Worm (Caenorhabditis elegans): Measurements from ENCODE around the gene C49C3.15.

C49C3.15 gene

DNA sequence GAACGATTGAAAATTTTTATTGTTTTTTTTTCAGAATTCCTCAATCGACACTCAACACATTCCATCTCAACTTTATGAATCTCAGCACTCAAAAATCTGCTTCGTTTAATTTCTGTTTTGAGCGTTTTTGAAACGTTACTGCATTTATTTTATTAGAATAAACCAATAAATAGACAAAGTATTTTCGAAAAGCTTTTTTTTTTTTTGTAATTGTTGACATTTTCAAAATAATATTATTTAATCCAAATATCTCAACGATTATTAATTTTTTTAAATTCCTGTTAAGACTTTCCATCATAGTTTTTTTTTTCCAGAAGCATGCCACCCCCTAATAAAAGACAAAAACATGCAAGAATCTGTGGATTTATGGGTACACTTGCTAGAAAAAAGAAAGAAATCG, 1.8 kb upstream of the C49C3.15 start, which contains the start of gene C49C3.7:
TSS of gene C49C3.7 (plus strand) at position 301 of the 400 bp plus-strand sequence.
- TF ChIP-seq madf-2 (tag; optimal IDR thresholded peaks at IDR 0.05) (no peak), ceh-30 (tag; optimal IDR thresholded peaks at IDR 0.05) (no peak), ceh-6 (GFP tag; optimal IDR thresholded peaks at IDR 0.05) (no peak), rnt-1 (tag; optimal IDR thresholded peaks at IDR 0.05) (no peak)

DNA sequence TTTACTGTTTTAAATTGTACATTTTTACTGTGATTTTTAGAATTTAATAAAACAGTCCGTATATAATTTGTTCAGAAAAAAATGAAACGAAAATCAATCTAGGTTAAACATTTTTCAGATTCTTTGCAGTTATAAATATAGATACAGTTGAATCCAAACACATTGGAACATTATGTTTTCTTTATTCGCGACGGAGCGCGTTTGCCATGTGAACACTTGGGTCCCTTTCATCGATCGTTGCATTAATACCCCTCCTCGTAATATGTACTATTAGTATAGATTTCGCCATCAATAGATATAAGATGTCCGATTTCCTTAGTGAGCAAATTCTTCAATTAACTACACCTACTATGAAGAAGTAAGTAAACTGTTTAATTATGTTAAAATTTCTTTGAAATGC, 1.0 kb downstream of the C49C3.15 start, which contains the start of gene C49C3.8:
TSS of gene C49C3.8 (plus strand) at position 173 of the 400 bp plus-strand sequence.
- TF ChIP-seq nfya-1 (tag; optimal IDR thresholded peaks at IDR 0.05) (no peak), ceh-48 (tag; optimal IDR thresholded peaks at IDR 0.05) (peak; percentile 45), K09A11.1 (tag; optimal IDR thresholded peaks at IDR 0.05; ENCODE audit: insufficient read depth) (no peak), pha-2 (tag; optimal IDR thresholded peaks at IDR 0.05) (no peak), ceh-2 (tag; optimal IDR thresholded peaks at IDR 0.05) (no peak), K02D7.2 (tag; optimal IDR thresholded peaks at IDR 0.05) (no peak), odd-2 (tag; optimal IDR thresholded peaks at IDR 0.05) (no peak), pag-3 (tag; optimal IDR thresholded peaks at IDR 0.05; ENCODE audit: borderline replicate concordance) (no peak)

DNA sequence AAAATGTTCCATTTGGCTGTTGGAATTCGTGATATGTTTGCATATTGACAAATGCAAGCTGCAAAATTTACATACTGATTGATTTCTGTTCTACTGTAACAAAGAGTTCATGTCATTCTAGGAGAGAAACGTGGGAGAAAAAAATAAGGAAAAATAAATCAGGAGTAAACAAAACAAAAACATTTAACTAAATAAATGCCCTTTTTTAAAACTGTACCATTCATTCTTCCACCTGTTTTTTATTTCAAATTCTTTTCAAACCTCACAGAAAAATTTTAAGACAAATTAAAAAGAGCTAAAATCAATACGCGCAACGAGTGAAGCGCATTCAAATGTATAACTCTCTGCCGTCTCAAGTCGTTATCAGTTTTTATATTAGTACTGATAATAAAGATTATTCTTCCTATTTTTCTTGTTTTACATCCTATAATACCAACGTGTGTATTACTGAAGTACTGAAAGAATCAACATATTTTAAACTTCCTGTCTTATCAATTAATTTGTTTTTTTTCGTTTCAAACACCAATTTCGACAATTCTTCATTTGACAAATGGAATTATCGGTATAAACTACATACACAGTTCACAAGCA, 5.0 kb downstream of the C49C3.15 start, which contains the start of gene C49C3.10:
TSS of gene C49C3.10 (minus strand) at position 51 of the 591 bp plus-strand sequence.
- TF ChIP-seq elt-2 (tag; optimal IDR thresholded peaks at IDR 0.05) (peak; percentile 78), F13H6.1 (tag; optimal IDR thresholded peaks at IDR 0.05) (no peak), sox-4 (tag; optimal IDR thresholded peaks at IDR 0.05) (no peak), unc-3 (GFP tag; conservative IDR thresholded peaks at IDR 0.05) (no peak), unc-3 (tag; optimal IDR thresholded peaks at IDR 0.05) (no peak)

DNA sequence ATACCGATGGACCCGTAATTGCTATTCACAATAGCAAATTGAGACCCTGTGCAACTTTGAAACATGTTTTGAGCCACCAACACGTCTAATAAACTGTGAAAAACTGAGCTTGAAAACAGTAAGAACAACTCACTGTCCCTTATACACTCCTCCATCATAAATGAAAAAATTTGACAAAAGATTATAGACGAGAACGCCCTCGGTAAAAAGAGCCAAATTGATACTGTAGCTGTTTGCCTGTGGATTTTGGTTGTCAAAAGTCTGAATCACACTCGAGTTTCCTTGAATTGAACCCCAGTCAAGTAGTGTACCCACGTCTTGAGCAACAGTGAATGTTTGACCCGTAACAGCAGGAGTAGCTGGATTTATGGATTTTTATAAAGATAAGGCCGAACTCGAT, 7.0 kb downstream of the C49C3.15 start:
- TF ChIP-seq K02D7.2 (tag; optimal IDR thresholded peaks at IDR 0.05) = no peak
- no peak for TF ChIP-seq nhr-11 (tag; optimal IDR thresholded peaks at IDR 0.05)
- TF ChIP-seq hlh-6 (tag; optimal IDR thresholded peaks at IDR 0.05) = no peak
- no peak for TF ChIP-seq sox-4 (tag; optimal IDR thresholded peaks at IDR 0.05)
- no peak for TF ChIP-seq fkh-6 (tag; optimal IDR thresholded peaks at IDR 0.05)
- TF ChIP-seq ceh-9 (tag; optimal IDR thresholded peaks at IDR 0.05) = no peak
- no peak for TF ChIP-seq ceh-22 (tag; optimal IDR thresholded peaks at IDR 0.05)
- TF ChIP-seq pax-1 (tag; optimal IDR thresholded peaks at IDR 0.05) = no peak

DNA sequence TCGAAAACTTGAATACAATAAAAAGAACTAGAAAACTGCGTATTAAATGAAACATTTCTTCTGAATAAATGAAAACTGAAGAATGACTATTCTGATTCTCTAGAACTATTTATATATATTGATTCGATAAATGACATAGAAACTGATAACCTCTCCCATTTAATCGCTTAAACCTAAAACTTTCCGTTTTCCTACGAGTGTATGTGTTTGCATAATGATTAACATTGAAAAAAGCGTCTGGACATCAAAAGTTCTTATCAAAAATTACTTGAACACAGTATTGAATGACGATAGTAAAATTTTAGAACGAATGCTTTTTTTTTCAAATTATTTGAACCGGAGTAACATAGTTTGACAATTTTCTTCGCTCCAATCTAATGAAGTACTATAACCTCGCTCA, 8.1 kb downstream of the C49C3.15 start, which contains the start of gene C49C3.9:
TSS of gene C49C3.9 (minus strand) at position 136 of the 400 bp plus-strand sequence.
- no peak for TF ChIP-seq mec-3 (tag; optimal IDR thresholded peaks at IDR 0.05; ENCODE audit: borderline replicate concordance)
- TF ChIP-seq npax-4 (tag; optimal IDR thresholded peaks at IDR 0.05) = no peak
- no peak for TF ChIP-seq ceh-48 (tag; optimal IDR thresholded peaks at IDR 0.05)
- no peak for TF ChIP-seq elt-4 (tag; optimal IDR thresholded peaks at IDR 0.05)
- no peak for TF ChIP-seq dmd-4 (tag; optimal IDR thresholded peaks at IDR 0.05; ENCODE audit: borderline replicate concordance)
- TF ChIP-seq ceh-19 (GFP tag; optimal IDR thresholded peaks at IDR 0.05) = no peak
- TF ChIP-seq pqm-1 (tag; optimal IDR thresholded peaks at IDR 0.05) = no peak
- TF ChIP-seq lim-6 (tag; optimal IDR thresholded peaks at IDR 0.05) = no peak
- TF ChIP-seq ceh-14 (tag; optimal IDR thresholded peaks at IDR 0.05) = no peak
- TF ChIP-seq ztf-16 (tag; optimal IDR thresholded peaks at IDR 0.05) = no peak
- TF ChIP-seq sox-2 (GFP tag; IDR thresholded peaks at IDR 0.05) = no peak
- no peak for TF ChIP-seq sox-4 (tag; optimal IDR thresholded peaks at IDR 0.05)
- no peak for TF ChIP-seq ceh-22 (tag; optimal IDR thresholded peaks at IDR 0.05)
- no peak for TF ChIP-seq pag-3 (tag; optimal IDR thresholded peaks at IDR 0.05; ENCODE audit: borderline replicate concordance)
- TF ChIP-seq hlh-6 (tag; optimal IDR thresholded peaks at IDR 0.05) = no peak
- TF ChIP-seq fkh-10 (GFP tag; optimal IDR thresholded peaks at IDR 0.05) = no peak
- TF ChIP-seq ahr-1 (tag; optimal IDR thresholded peaks at IDR 0.05) = no peak

All from whole organism, late embryonic.